Worm (Caenorhabditis elegans): Measurements from ENCODE around the gene F40F8.1.

DNA sequence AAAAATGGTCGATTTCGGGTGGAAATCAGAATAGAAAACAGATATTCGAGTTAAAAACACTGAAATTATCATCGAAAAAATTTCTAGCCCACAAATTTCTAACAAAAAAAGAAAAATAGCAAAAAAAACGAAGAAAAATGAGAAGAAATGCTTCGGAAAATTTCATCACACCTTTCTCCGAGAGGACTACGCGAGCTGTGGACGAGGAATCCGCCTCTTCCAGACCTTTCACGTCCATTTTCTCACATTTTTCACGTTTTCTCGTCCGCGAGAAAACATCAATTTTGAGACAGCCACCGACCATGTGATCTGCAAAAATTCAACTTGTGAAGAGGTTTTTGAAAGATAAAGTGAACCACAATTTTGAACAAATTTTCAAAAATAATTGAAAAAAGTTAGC, 49.0 kb downstream of the F40F8.1 start:
- TF ChIP-seq tbx-11 (GFP tag; IDR thresholded peaks at IDR 0.05) (no peak), tra-4 (tag; optimal IDR thresholded peaks at IDR 0.05) (no peak), ceh-36 (tag; optimal IDR thresholded peaks at IDR 0.05) (no peak), hmbx-1 (tag; optimal IDR thresholded peaks at IDR 0.05) (no peak), pes-1 (GFP tag; IDR thresholded peaks at IDR 0.05) (no peak), sea-1 (GFP tag; conservative IDR thresholded peaks at IDR 0.05) (no peak), tbx-37 (GFP tag; conservative IDR thresholded peaks at IDR 0.05) (no peak), ama-1 (optimal IDR thresholded peaks at IDR 0.05) (no peak)

Data from whole organism, early embryonic.